Worm (Caenorhabditis elegans) whole organism, young adult: ENCODE measurements around the gene nspb-3.

Experiments used
- K12H6.12 ChIP-seq: fragments of 200-800 bp; sonication (Bioruptor generic); optimal IDR thresholded peaks from 2 replicates; lab custom pipeline; 2018; ENCODE audit warnings: mild to moderate bottlenecking, missing genetic modification characterization, missing compliant biosample characterization
- nhr-179 ChIP-seq: sonication (generic microtip); optimal IDR thresholded peaks from 2 replicates; lab custom pipeline; 2016; ENCODE audit warnings: mild to moderate bottlenecking, missing genetic modification characterization, missing compliant biosample characterization

DNA sequence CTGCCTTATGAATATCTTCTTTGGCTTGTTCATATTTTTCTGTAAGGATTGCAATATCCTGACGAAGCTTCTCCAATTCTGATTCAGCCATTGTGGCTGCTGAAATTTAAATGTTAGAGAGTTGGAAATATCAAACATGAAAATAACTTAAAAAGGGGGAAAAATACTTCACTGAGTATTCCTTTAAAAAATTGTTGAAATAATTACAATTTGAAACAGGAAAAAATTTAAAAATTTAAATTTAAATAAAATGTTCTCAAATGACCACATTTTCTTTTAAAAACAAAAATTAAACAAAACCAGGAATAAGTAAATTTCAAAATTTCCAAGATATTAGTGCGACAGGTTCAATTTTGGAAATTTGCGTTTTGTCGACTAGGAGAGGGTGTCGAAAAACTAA, 22.5 kb downstream of the nspb-3 start, which contains the start of gene bicd-1:
- TF ChIP-seq nhr-179 (tag; lab: Kevin White, UChicago), result no peak
- no peak for TF ChIP-seq K12H6.12 (tag; lab: Kevin White, UChicago)
